Worm (Caenorhabditis elegans) whole organism, L4 larva: ENCODE measurements around the gene F12F6.7.

Experiments used
- F37D6.2 ChIP-seq: sonication (generic microtip); optimal IDR thresholded peaks from 2 replicates; lab custom pipeline; 2016; ENCODE audit warnings: mild to moderate bottlenecking, missing genetic modification characterization, missing compliant biosample characterization
- F44E2.7 ChIP-seq: fragments of 200-800 bp; sonication (Bioruptor generic); IDR thresholded peaks from 2 replicates; pipeline ENCODE4 v2.1.2; 2022; ENCODE audit warnings: missing genetic modification characterization, missing compliant biosample characterization
- F49E8.2 ChIP-seq: sonication (generic microtip); optimal IDR thresholded peaks from 2 replicates; lab custom pipeline; 2016; ENCODE audit warnings: missing compliant biosample characterization, mild to moderate bottlenecking, missing genetic modification characterization, borderline replicate concordance
- R02D3.7 ChIP-seq: fragments of 150-350 bp; sonication (generic microtip); optimal IDR thresholded peaks from 3 replicates; lab custom pipeline; 2014; ENCODE audit warnings: missing biosample characterization, missing genetic modification characterization
- Y48G9A.11 ChIP-seq: fragments of 200-800 bp; sonication (Bioruptor generic); IDR thresholded peaks from 2 replicates; pipeline ENCODE4 v1.3.6; 2022; ENCODE audit warnings: missing genetic modification reagents, missing genetic modification characterization, missing compliant biosample characterization
- Y5F2A.4 ChIP-seq: fragments of 200-800 bp; sonication (Bioruptor generic); optimal IDR thresholded peaks from 2 replicates; lab custom pipeline; 2018; ENCODE audit warnings: mild to moderate bottlenecking, missing genetic modification characterization, missing compliant biosample characterization
- ZK337.2 ChIP-seq: fragments of 200-800 bp; sonication (Bioruptor generic); IDR thresholded peaks from 2 replicates; pipeline ENCODE4 v1.3.6; 2022; ENCODE audit warnings: missing genetic modification reagents, missing genetic modification characterization, missing compliant biosample characterization
- ZK546.5 ChIP-seq, 2 experiments: sonication (generic microtip); optimal IDR thresholded peaks; 2 replicates each; lab custom pipeline; 2017; ENCODE audit warnings: missing biosample characterization in 2 of 2, missing genetic modification characterization in 2 of 2
- ama-1 ChIP-seq: fragments of 150-350 bp; optimal IDR thresholded peaks from 2 replicates; lab custom pipeline; 2014; ENCODE audit warnings: inconsistent platforms, mixed read lengths
- arid-1 ChIP-seq: fragments of 200-800 bp; sonication (Bioruptor generic); conservative IDR thresholded peaks from 2 replicates; pipeline ENCODE4 v1.3.6; 2022; ENCODE audit warnings: missing genetic modification reagents, missing genetic modification characterization, missing compliant biosample characterization
- attf-4 ChIP-seq: sonication (generic microtip); optimal IDR thresholded peaks from 3 replicates; lab custom pipeline; 2017; ENCODE audit warnings: missing biosample characterization, missing genetic modification characterization
- ceh-20 ChIP-seq: fragments of 200-800 bp; sonication (Bioruptor generic); IDR thresholded peaks from 2 replicates; pipeline ENCODE4 v1.3.6; 2022; ENCODE audit warnings: missing genetic modification reagents, missing genetic modification characterization, missing compliant biosample characterization
- ceh-28 ChIP-seq: fragments of 150-350 bp; optimal IDR thresholded peaks from 2 replicates; lab custom pipeline; 2014; ENCODE audit warnings: missing biosample characterization, missing genetic modification reagents, missing genetic modification characterization
- ceh-44 ChIP-seq: fragments of 200-800 bp; sonication (Bioruptor generic); IDR thresholded peaks from 2 replicates; pipeline ENCODE4 v1.3.6; 2022; ENCODE audit warnings: missing genetic modification reagents, missing genetic modification characterization, missing compliant biosample characterization
- ces-1 ChIP-seq: fragments of 150-350 bp; sonication (generic microtip); optimal IDR thresholded peaks from 4 replicates; lab custom pipeline; 2014; ENCODE audit warnings: missing biosample characterization, missing genetic modification reagents, missing genetic modification characterization
- daf-12 ChIP-seq: fragments of 150-350 bp; optimal IDR thresholded peaks from 2 replicates; lab custom pipeline; 2014; ENCODE audit warnings: missing biosample characterization, missing genetic modification reagents, missing genetic modification characterization
- daf-19 ChIP-seq: fragments of 200-800 bp; sonication (Bioruptor generic); conservative IDR thresholded peaks from 2 replicates; pipeline ENCODE4 v1.3.6; 2022; ENCODE audit warnings: missing genetic modification characterization, missing compliant biosample characterization
- daf-8 ChIP-seq: fragments of 200-800 bp; sonication (Bioruptor generic); IDR thresholded peaks from 2 replicates; pipeline ENCODE4 v1.3.6; 2022; ENCODE audit warnings: missing genetic modification characterization, missing compliant biosample characterization
- dmd-8 ChIP-seq: fragments of 200-800 bp; sonication (Bioruptor generic); IDR thresholded peaks from 2 replicates; pipeline ENCODE4 v1.3.6; 2022; ENCODE audit warnings: missing genetic modification characterization, missing compliant biosample characterization
- dmd-9 ChIP-seq: fragments of 200-800 bp; sonication (Bioruptor generic); IDR thresholded peaks from 2 replicates; pipeline ENCODE4 v1.3.6; 2022; ENCODE audit warnings: missing genetic modification reagents, missing genetic modification characterization, missing compliant biosample characterization
- hlh-11 ChIP-seq: fragments of 200-800 bp; sonication (Bioruptor generic); optimal IDR thresholded peaks from 2 replicates; lab custom pipeline; 2018; ENCODE audit warnings: mild to moderate bottlenecking, missing genetic modification characterization, missing compliant biosample characterization
- hlh-30 ChIP-seq: sonication (generic microtip); optimal IDR thresholded peaks from 2 replicates; lab custom pipeline; 2017; ENCODE audit warnings: antibody characterized with exemption, mild to moderate bottlenecking, missing genetic modification characterization, missing compliant biosample characterization; ENCODE audit not compliant: insufficient read depth
- jun-1 ChIP-seq: fragments of 150-350 bp; optimal IDR thresholded peaks from 2 replicates; lab custom pipeline; 2014; ENCODE audit warnings: missing biosample characterization, missing genetic modification reagents, missing genetic modification characterization
- lin-13 ChIP-seq: fragments of 150-350 bp; optimal IDR thresholded peaks from 2 replicates; lab custom pipeline; 2014; ENCODE audit warnings: missing biosample characterization, missing genetic modification reagents, missing genetic modification characterization
- lin-29 ChIP-seq: fragments of 200-800 bp; sonication (Bioruptor generic); IDR thresholded peaks from 2 replicates; pipeline ENCODE4 v1.3.6; 2022; ENCODE audit warnings: missing genetic modification reagents, missing genetic modification characterization, missing compliant biosample characterization
- lin-38 ChIP-seq: fragments of 200-800 bp; sonication (Bioruptor generic); IDR thresholded peaks from 2 replicates; pipeline ENCODE4 v1.3.6; 2022; ENCODE audit warnings: missing genetic modification reagents, missing genetic modification characterization, missing compliant biosample characterization
- lin-39 ChIP-seq: fragments of 150-350 bp; optimal IDR thresholded peaks from 2 replicates; lab custom pipeline; 2014; ENCODE audit warnings: missing biosample characterization, missing genetic modification reagents, missing genetic modification characterization
- lir-3 ChIP-seq: sonication (generic microtip); optimal IDR thresholded peaks from 2 replicates; lab custom pipeline; 2016; ENCODE audit warnings: mild to moderate bottlenecking, missing genetic modification characterization, missing compliant biosample characterization
- madf-9 ChIP-seq: fragments of 200-800 bp; sonication (Bioruptor generic); conservative IDR thresholded peaks from 2 replicates; pipeline ENCODE4 v1.3.6; 2022; ENCODE audit warnings: missing genetic modification reagents, missing genetic modification characterization, missing compliant biosample characterization
- mdl-1 ChIP-seq, 2 experiments: fragments of 150-350 bp in 1 of 2; sonication (generic microtip) in 1 of 2; optimal IDR thresholded peaks; 2 replicates each; lab custom pipeline; 2014 to 2017; ENCODE audit warnings: missing biosample characterization in 2 of 2, missing genetic modification characterization in 2 of 2
- mdt-29 ChIP-seq: fragments of 200-800 bp; sonication (Bioruptor generic); IDR thresholded peaks from 2 replicates; pipeline ENCODE4 v1.3.6; 2022; ENCODE audit warnings: missing genetic modification reagents, missing genetic modification characterization, missing compliant biosample characterization
- mep-1 ChIP-seq: fragments of 150-350 bp; sonication (generic microtip); optimal IDR thresholded peaks from 3 replicates; lab custom pipeline; 2014; ENCODE audit warnings: missing biosample characterization, missing genetic modification characterization
- mes-2 ChIP-seq: sonication (generic microtip); optimal IDR thresholded peaks from 2 replicates; lab custom pipeline; 2016; ENCODE audit warnings: missing genotype, mild to moderate bottlenecking, missing genetic modification characterization, missing compliant biosample characterization; ENCODE audit not compliant: poor library complexity, severe bottlenecking
- mxl-3 ChIP-seq: fragments of 200-800 bp; sonication (Bioruptor generic); optimal IDR thresholded peaks from 2 replicates; lab custom pipeline; 2018; ENCODE audit warnings: mild to moderate bottlenecking, missing genetic modification characterization, missing compliant biosample characterization
- nhr-102 ChIP-seq: sonication (generic microtip); optimal IDR thresholded peaks from 2 replicates; lab custom pipeline; 2016; ENCODE audit warnings: mild to moderate bottlenecking, missing genetic modification characterization, moderate library complexity, missing compliant biosample characterization
- nhr-111 ChIP-seq: fragments of 200-800 bp; sonication (Bioruptor generic); optimal IDR thresholded peaks from 2 replicates; lab custom pipeline; 2018; ENCODE audit warnings: mild to moderate bottlenecking, missing genetic modification characterization, missing compliant biosample characterization
- nhr-41 ChIP-seq: fragments of 200-800 bp; sonication (Bioruptor generic); IDR thresholded peaks from 2 replicates; pipeline ENCODE4 v1.3.6; 2022; ENCODE audit warnings: missing genetic modification reagents, missing genetic modification characterization, missing compliant biosample characterization
- nhr-48 ChIP-seq: sonication (generic microtip); optimal IDR thresholded peaks from 2 replicates; lab custom pipeline; 2016; ENCODE audit warnings: mild to moderate bottlenecking, missing genetic modification characterization, missing compliant biosample characterization
- nhr-6 ChIP-seq: fragments of 150-350 bp; optimal IDR thresholded peaks from 2 replicates; lab custom pipeline; 2014; ENCODE audit warnings: missing biosample characterization, missing genetic modification characterization
- nhr-76 ChIP-seq: fragments of 150-350 bp; optimal IDR thresholded peaks from 2 replicates; lab custom pipeline; 2014; ENCODE audit warnings: missing biosample characterization, missing genetic modification characterization
- nhr-77 ChIP-seq: fragments of 150-350 bp; optimal IDR thresholded peaks from 2 replicates; lab custom pipeline; 2014; ENCODE audit warnings: missing biosample characterization, missing genetic modification characterization
- set-16 ChIP-seq: fragments of 200-800 bp; sonication (Bioruptor generic); IDR thresholded peaks from 2 replicates; pipeline ENCODE4 v1.3.6; 2022; ENCODE audit warnings: missing genetic modification reagents, missing genetic modification characterization, missing compliant biosample characterization
- skn-1 ChIP-seq: fragments of 150-350 bp; optimal IDR thresholded peaks from 2 replicates; lab custom pipeline; 2014; ENCODE audit warnings: missing biosample characterization, missing genetic modification characterization
- snpc-1.2 ChIP-seq: fragments of 200-800 bp; sonication (Bioruptor generic); IDR thresholded peaks from 2 replicates; pipeline ENCODE4 v1.3.6; 2022; ENCODE audit warnings: missing genetic modification reagents, missing genetic modification characterization, missing compliant biosample characterization
- spr-1 ChIP-seq: sonication (generic microtip); optimal IDR thresholded peaks from 2 replicates; lab custom pipeline; 2016; ENCODE audit warnings: mild to moderate bottlenecking, missing genetic modification characterization, missing compliant biosample characterization
- tag-97 ChIP-seq: fragments of 200-800 bp; sonication (Bioruptor generic); IDR thresholded peaks from 2 replicates; pipeline ENCODE4 v1.3.6; 2022; ENCODE audit warnings: missing genetic modification characterization, missing compliant biosample characterization
- tra-1 ChIP-seq: fragments of 200-800 bp; sonication (Bioruptor generic); IDR thresholded peaks from 2 replicates; pipeline ENCODE4 v1.3.6; 2022; ENCODE audit warnings: missing genetic modification reagents, missing genetic modification characterization, missing compliant biosample characterization
- unc-39 ChIP-seq: sonication (generic microtip); optimal IDR thresholded peaks from 2 replicates; lab custom pipeline; 2017; ENCODE audit warnings: missing biosample characterization, missing genetic modification characterization
- unc-62 ChIP-seq, 3 experiments: fragments of 150-350 bp in 1 of 3; sonication (generic microtip); optimal IDR thresholded peaks in 2 of 3; peaks in 1 of 3; 1 replicate in 1 of 3; 2 replicates in 2 of 3; lab custom pipeline; 2014 to 2017; ENCODE audit warnings: missing biosample characterization in 3 of 3, missing genetic modification characterization in 3 of 3, missing genetic modification reagents in 3 of 3, missing genotype in 1 of 3
- vab-7 ChIP-seq: fragments of 200-800 bp; sonication (Bioruptor generic); IDR thresholded peaks from 2 replicates; pipeline ENCODE4 v1.3.6; 2022; ENCODE audit warnings: missing genetic modification reagents, missing genetic modification characterization, missing compliant biosample characterization
- zip-2 ChIP-seq: fragments of 150-350 bp; optimal IDR thresholded peaks from 2 replicates; lab custom pipeline; 2014; ENCODE audit warnings: missing biosample characterization, missing genetic modification characterization

The F12F6.7 gene

ce11 chrIV:11566146-11566545 is 4.5 kb upstream of the F12F6.7 start, which contains the start of gene sec-24.1:
Gene sec-24.1 (minus strand): TSS chrIV:11566194.
- TF ChIP-seq unc-62 (GFP tag; optimal IDR thresholded peaks at IDR 0.05 in 1 of 2; lab: Kevin White, UChicago) (peak in 1 of 2 experiments; percentile 98), unc-62 (tag; optimal IDR thresholded peaks at IDR 0.05; lab: Kevin White, UChicago) (no peak), lin-29 (GFP tag; lab: Robert Waterston, UW) (peak; percentile 62; the same call in 1 of the 2 replicates), daf-19 (no peak), arid-1 (peak; percentile 77), snpc-1.2 (GFP tag; lab: Robert Waterston, UW) (0 out of 2 replicates have a peak, but pooled peaks have one; percentile 16), nhr-76 (tag; lab: Kevin White, UChicago) (no peak), lir-3 (tag; lab: Kevin White, UChicago) (no peak), vab-7 (GFP tag; lab: Robert Waterston, UW) (no peak), ceh-44 (peak; percentile 73), attf-4 (tag; lab: Kevin White, UChicago) (no peak), lin-13 (GFP tag; lab: Kevin White, UChicago) (peak; percentile 52), lin-38 (GFP tag; lab: Robert Waterston, UW) (peak; percentile 80), nhr-6 (tag; lab: Kevin White, UChicago) (peak; percentile 90), nhr-102 (tag; lab: Kevin White, UChicago) (peak; percentile 91), ZK546.5 (tag; optimal IDR thresholded peaks at IDR 0.05; lab: Kevin White, UChicago) (peak in 1 of 2 experiments; percentile 18), nhr-41 (GFP tag; lab: Robert Waterston, UW) (no peak), F37D6.2 (tag; lab: Kevin White, UChicago) (peak; percentile 35), F44E2.7 (GFP tag; lab: Robert Waterston, UW) (no peak), daf-8 (no peak), nhr-111 (no peak), mdt-29 (GFP tag; lab: Robert Waterston, UW) (peak; percentile 50; the same call in 1 of the 2 replicates), dmd-9 (no peak), dmd-8 (GFP tag; lab: Robert Waterston, UW) (no peak), mes-2 (tag; lab: Kevin White, UChicago) (peak; percentile 93), ama-1 (no peak), mdl-1 (tag; optimal IDR thresholded peaks at IDR 0.05; lab: Kevin White, UChicago) (peak; percentile 25 to 40), hlh-11 (tag; lab: Kevin White, UChicago) (peak; percentile 96), set-16 (GFP tag; lab: Robert Waterston, UW) (peak; percentile 49; the same call in 1 of the 2 replicates), zip-2 (tag; lab: Kevin White, UChicago) (peak; percentile 54), hlh-30 (tag; lab: Kevin White, UChicago) (peak; percentile 89), spr-1 (peak; percentile 71), Y5F2A.4 (GFP tag; lab: Kevin White, UChicago) (no peak), ceh-20 (GFP tag; lab: Robert Waterston, UW) (peak; percentile 77), nhr-77 (peak; percentile 83), R02D3.7 (tag; lab: Kevin White, UChicago) (no peak), F49E8.2 (no peak), ces-1 (GFP tag; lab: Kevin White, UChicago) (no peak), nhr-48 (peak; percentile 61), daf-12 (no peak), jun-1 (tag; lab: Kevin White, UChicago) (peak; percentile 53), ZK337.2 (GFP tag; lab: Robert Waterston, UW) (no peak), lin-39 (tag; lab: Kevin White, UChicago) (no peak), madf-9 (GFP tag; lab: Robert Waterston, UW) (peak; percentile 55; the same call in 1 of the 2 replicates), tra-1 (GFP tag; lab: Robert Waterston, UW) (no peak), mxl-3 (GFP tag; lab: Kevin White, UChicago) (peak; percentile 25), tag-97 (GFP tag; lab: Robert Waterston, UW) (no peak), skn-1 (tag; lab: Kevin White, UChicago) (no peak), ceh-28 (no peak), Y48G9A.11 (no peak), mep-1 (tag; lab: Kevin White, UChicago) (peak; percentile 92), unc-39 (no peak)
